Fruit fly (Drosophila melanogaster): ENCODE data around the gene Naa20A.

The Naa20A gene

DNA sequence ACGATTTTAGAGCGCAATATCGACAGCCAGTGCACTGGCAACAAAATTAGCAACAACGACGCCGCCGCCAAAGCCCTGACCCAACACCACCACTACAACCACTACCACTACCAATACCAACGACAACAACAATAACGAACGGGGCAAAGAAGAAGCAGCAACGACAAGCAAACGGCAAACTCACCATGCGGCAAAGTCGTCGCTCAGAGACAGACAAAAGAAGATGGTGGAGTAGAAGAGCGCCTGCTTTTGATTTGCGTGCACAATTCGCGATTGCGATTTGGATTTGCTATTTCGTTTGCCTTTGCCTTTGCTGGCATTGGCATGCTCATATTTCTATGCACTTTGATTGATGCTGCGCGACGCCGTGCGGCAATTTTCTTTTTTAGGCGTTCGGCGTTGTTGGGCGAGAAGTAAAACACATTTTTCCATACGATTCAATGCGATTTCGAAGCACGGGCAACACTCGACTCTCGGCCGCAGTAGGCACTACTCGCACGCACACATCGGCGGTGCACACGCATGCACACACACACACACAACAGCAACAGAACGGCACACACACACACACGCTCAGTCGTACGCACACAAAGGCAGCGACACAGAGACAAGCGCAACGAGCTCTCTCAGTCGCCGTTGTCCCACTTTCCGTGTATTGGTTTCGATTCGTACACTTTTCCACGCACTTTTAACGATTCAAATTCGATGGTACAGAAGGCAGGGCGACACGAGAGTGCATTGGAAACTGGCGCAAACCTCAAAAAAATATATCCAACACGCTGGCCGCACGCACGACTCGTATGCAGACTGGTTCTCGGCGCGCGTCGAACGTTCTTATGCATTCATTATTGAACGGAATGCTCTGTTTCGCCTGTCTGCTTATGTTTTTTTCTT is 14.8 kb upstream of the Naa20A start:
- TF ChIP-seq noc (tag; optimal IDR thresholded peaks at IDR 0.05), result no peak

DNA sequence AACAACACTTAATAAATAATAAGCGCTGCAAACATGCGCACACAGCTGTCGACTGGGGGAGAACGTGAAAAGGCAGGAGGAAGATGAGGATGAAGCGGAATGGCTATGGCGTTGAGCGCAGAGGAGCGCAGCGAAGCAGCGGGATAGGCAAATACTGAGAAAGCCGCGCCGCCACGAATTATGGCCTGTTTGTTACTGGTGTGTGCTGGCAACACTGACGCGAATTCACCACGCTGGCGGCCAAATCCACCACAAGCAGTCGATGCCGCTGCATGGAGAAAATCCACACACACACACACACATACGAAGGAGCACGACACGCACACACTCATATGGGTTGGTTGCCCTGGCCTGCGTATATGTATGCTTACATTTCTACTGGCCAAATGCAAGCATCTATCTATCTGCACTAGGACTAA is 14.1 kb upstream of the Naa20A start:
- TF ChIP-seq noc (tag; optimal IDR thresholded peaks at IDR 0.05), result no peak

DNA sequence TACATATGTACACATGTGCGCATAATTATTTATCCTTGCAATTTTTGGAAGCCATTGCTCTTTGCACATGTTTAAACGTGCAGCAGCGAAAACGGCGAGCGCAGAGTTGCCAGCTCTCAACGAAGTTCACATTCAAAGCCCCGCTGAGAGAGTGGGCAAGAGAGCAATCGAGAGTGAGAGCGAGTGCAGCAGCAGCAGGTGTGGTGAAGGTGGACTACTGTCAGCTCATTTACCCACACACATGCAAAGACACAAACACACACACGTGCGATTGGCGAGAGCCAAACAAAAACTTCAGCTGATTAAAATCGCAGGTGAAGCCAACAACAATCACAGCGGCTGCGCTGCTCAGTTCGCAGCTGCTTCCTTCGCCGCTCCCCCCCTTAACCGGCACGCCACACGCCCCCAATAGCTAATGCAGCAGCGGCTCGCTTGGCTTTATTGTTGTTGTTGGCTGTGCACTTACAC is 8.5 kb upstream of the Naa20A start:
- TF ChIP-seq noc (tag; optimal IDR thresholded peaks at IDR 0.05), result no peak

dm6 chrX:19625405-19625804 is 2.5 kb upstream of the Naa20A start, which contains the start of gene CG14212:
Gene CG14212, plus strand, starts transcription at chrX:19625705.
- TF ChIP-seq noc (tag; optimal IDR thresholded peaks at IDR 0.05), result no peak

DNA sequence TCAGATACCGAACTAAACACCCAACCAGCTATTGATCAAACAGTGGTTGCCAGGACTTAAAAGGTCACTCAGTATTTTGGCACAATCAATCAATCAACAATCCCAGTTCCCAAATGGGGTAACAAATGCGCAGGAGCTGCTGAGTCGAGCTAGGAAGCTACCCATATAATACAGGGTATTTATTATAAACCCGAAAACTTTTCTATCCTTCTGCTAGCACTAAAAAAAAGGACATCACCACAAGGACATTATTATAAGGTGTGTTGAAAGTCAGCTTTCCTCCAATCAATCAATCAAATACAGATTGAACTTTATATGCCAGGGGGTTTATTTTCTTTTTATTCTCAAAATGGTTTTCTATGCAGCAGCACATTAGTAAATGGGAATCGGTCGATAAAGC is 1.7 kb downstream of the Naa20A start, which contains the start of gene CG14221:
CG14221 (minus strand) TSS at position 101 of the 400 bp plus-strand sequence.
- TF ChIP-seq noc (tag; optimal IDR thresholded peaks at IDR 0.05), result no peak

DNA sequence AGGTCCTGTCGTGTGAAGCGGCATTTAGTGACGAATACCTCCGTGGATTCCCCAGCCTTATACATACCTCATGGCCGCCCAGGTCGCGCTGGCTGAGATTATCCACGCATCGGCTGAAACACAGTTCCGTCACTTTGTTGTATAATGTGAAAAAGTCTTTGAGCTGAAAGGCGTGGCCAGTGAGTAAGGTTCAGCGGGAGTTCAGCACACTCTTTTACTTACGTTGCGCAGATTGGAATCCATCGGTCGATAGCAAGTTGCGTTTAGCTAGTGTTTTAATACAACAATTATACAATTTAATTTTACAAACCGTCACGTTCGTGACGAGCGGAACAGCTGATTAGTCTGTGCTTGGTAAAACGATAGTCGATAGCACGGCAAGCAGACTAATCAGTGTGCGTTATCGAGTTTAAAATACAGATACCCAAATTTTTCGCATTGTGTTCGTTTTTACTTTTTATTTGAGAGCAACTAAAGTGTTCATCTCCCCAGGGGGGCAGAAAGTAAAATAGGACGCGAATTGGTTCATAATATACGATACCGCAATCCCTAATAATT is 4.6 kb downstream of the Naa20A start, which contains the start of the genes Pstk and Tim9b:
Pstk (minus strand) TSS at position 355 of the 558 bp plus-strand sequence.
Tim9b (minus strand) TSS at position 355 of the 558 bp plus-strand sequence.
- TF ChIP-seq noc (tag; optimal IDR thresholded peaks at IDR 0.05), result no peak

- TF ChIP-seq noc (tag; optimal IDR thresholded peaks at IDR 0.05), result no peak
Observed at dm6 chrX:19615990-19616663, 6.7 kb downstream of the Naa20A start, which contains the start of gene CG14210. Gene CG14210, plus strand, starts transcription at chrX:19616196.

- TF ChIP-seq noc (tag; optimal IDR thresholded peaks at IDR 0.05), result no peak
Observed at dm6 chrX:19613473-19613872, 9.4 kb downstream of the Naa20A start.

- no peak for TF ChIP-seq noc (tag; optimal IDR thresholded peaks at IDR 0.05)
Observed at dm6 chrX:19611226-19611625, 11.6 kb downstream of the Naa20A start, which contains the start of the genes Shawn and Tyler. Gene Shawn, plus strand, starts transcription at chrX:19611526. Gene Tyler, plus strand, starts transcription at chrX:19611526.

DNA sequence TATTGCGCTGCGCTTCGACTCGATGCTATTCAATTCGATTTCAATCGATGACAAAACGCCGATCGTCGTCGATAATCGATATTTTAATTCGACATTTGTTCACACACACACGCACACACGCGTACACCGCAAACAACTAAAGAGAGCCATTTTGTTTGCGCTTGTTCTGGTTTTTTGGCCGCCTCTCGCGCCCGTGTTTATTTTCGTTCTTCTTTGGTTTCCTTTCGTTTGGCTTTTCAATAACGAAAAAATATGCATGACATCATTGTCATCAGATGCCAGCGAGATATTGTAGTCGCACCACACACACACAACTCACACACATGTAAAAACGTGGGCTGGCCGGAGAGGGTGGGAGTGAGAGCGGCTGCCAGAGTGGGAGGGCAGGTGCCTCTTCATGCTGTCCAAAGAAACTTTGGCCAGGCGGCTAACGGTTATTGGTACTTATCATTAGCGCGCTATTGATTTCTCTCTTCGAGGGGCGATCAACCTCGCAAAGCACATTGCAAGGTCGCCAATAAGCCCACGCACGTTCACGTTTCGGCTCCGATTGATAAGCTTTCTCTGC is 14.7 kb downstream of the Naa20A start:
- peak; percentile 57 for TF ChIP-seq noc (tag; optimal IDR thresholded peaks at IDR 0.05)

- no peak for TF ChIP-seq noc (tag; optimal IDR thresholded peaks at IDR 0.05)
Observed at dm6 chrX:19606971-19607370, 15.9 kb downstream of the Naa20A start.

- TF ChIP-seq noc (tag; optimal IDR thresholded peaks at IDR 0.05), result no peak
Observed at dm6 chrX:19606558-19606957, 16.3 kb downstream of the Naa20A start.

DNA sequence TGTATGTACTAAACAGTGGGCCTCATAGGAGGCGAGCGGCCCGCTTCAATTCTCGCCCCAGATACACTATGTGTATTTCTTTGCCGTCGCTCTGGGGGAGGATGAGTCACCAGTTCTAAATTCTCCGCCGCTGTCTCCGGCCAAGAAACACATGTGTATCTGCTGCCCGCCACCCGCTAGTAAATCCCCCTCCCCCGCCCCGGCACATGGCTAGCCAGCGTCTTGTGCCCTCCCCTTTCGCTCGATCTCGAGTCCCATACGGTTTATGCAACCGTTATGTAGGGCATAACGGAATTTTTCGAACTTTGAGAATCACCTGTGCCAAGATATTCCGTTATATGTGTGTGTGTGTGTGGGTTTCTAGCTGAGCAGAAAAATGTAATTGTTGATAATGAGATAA is 17.0 kb downstream of the Naa20A start:
- no peak for TF ChIP-seq noc (tag; optimal IDR thresholded peaks at IDR 0.05)

dm6 chrX:19604997-19605396 is 17.9 kb downstream of the Naa20A start, which contains the start of gene CG14207:
Gene CG14207, plus strand, starts transcription at chrX:19605199.
- TF ChIP-seq noc (tag; optimal IDR thresholded peaks at IDR 0.05), result peak; percentile 44

DNA sequence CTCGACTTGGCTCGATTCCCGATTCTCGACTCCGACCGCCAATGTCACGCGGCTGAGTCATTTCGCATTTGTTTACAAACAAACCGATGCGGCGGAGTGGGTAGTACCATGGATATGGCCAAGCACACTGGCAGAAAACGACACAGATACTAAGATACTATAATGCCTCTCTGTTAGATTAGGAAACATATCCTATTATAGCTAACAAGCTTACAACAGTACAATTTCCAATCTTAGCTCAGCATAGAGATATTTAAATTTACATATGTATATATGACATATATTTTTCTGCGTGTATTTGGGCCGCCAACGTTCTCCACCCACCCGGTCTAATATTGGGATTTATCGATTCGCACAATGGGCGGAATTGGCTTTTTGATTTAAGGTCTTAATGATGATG is 18.9 kb downstream of the Naa20A start:
- peak; percentile 66 for TF ChIP-seq noc (tag; optimal IDR thresholded peaks at IDR 0.05)

- TF ChIP-seq noc (tag; optimal IDR thresholded peaks at IDR 0.05), result no peak
Observed at dm6 chrX:19602483-19602882, 20.4 kb downstream of the Naa20A start.

Data from whole organism, larva.